Fruit fly (Drosophila melanogaster): Measurements from ENCODE around the gene CG2926.

CG2926 gene

dm6 chr3R:5587863-5588519 is at the start of gene CG2926 (continued):
- no peak for TF ChIP-seq CG13894 (tag; optimal IDR thresholded peaks at IDR 0.05)
- no peak for TF ChIP-seq CG11560 (tag; IDR thresholded peaks at IDR 0.05)
- peak; percentile 84 for TF ChIP-seq HLH4C (GFP tag; IDR thresholded peaks at IDR 0.05; ENCODE audit: partially characterized antibody)
- peak; percentile 21 for TF ChIP-seq Side (GFP tag; optimal IDR thresholded peaks at IDR 0.05)
- no peak for TF ChIP-seq Hey (tag; optimal IDR thresholded peaks at IDR 0.05)
- TF ChIP-seq CG11085 (GFP tag; IDR thresholded peaks at IDR 0.05), result peak; percentile 30; the same call in 1 of the 2 replicates
- no peak for TF ChIP-seq z (GFP tag; IDR thresholded peaks at IDR 0.05)
- peak; percentile 40 for TF ChIP-seq CG33213 (GFP tag; optimal IDR thresholded peaks at IDR 0.05)
- TF ChIP-seq ase (GFP tag; IDR thresholded peaks at IDR 0.05), result 0 out of 3 replicates have a peak, but pooled peaks have one; percentile 41
- peak; percentile 54 for TF ChIP-seq CG6254 (GFP tag; optimal IDR thresholded peaks at IDR 0.05)
- TF ChIP-seq CG17359 (tag; optimal IDR thresholded peaks at IDR 0.05), result no peak
- TF ChIP-seq Vsx1 (GFP tag; optimal IDR thresholded peaks at IDR 0.05), result no peak
- TF ChIP-seq knrl (GFP tag; IDR thresholded peaks at IDR 0.05; ENCODE audit: partially characterized antibody), result peak; percentile 89
- TF ChIP-seq az2 (GFP tag; optimal IDR thresholded peaks at IDR 0.05), result no peak
- no peak for TF ChIP-seq grn (GFP tag; optimal IDR thresholded peaks at IDR 0.05)
- no peak for TF ChIP-seq Lhr (GFP tag; optimal IDR thresholded peaks at IDR 0.05)
- peak; percentile 86 for TF ChIP-seq YL-1 (GFP tag; optimal IDR thresholded peaks at IDR 0.05)
- no peak for TF ChIP-seq CG10321 (GFP tag; IDR thresholded peaks at IDR 0.05)
- no peak for TF ChIP-seq CG15011 (GFP tag; optimal IDR thresholded peaks at IDR 0.05)
- no peak for TF ChIP-seq Trl (optimal IDR thresholded peaks at IDR 0.05)
- TF ChIP-seq Trl (GFP tag; optimal IDR thresholded peaks at IDR 0.05), result peak; percentile 48
- TF ChIP-seq MESR4 (GFP tag; optimal IDR thresholded peaks at IDR 0.05), result peak; percentile 94
- no peak for TF ChIP-seq CG5180 (GFP tag; optimal IDR thresholded peaks at IDR 0.05)
- peak; percentile 26; the same call in 1 of the 2 replicates for TF ChIP-seq CG11247 (GFP tag; IDR thresholded peaks at IDR 0.05)
- TF ChIP-seq toy (GFP tag; IDR thresholded peaks at IDR 0.05), result no peak
- TF ChIP-seq esg (GFP tag; conservative IDR thresholded peaks at IDR 0.05), result no peak
- no peak for TF ChIP-seq CG7357 (GFP tag; IDR thresholded peaks at IDR 0.05)
- TF ChIP-seq B-H1 (GFP tag; IDR thresholded peaks at IDR 0.05), result no peak
- TF ChIP-seq inv (GFP tag; IDR thresholded peaks at IDR 0.05; ENCODE audit: partially characterized antibody), result peak; percentile 84
- peak in 1 of 2 experiments; percentile 51 for TF ChIP-seq chif (GFP tag; optimal IDR thresholded peaks at IDR 0.05)
- TF ChIP-seq Optix (GFP tag; IDR thresholded peaks at IDR 0.05), result 0 out of 3 replicates have a peak, but pooled peaks have one; percentile 20
- no peak for TF ChIP-seq wek (GFP tag; optimal IDR thresholded peaks at IDR 0.05)
- no peak for TF ChIP-seq Hr3 (GFP tag; optimal IDR thresholded peaks at IDR 0.05)
- no peak for TF ChIP-seq fd102C (GFP tag; optimal IDR thresholded peaks at IDR 0.05)
- no peak for TF ChIP-seq CG8478 (optimal IDR thresholded peaks at IDR 0.05)
- TF ChIP-seq Atf-2 (GFP tag; optimal IDR thresholded peaks at IDR 0.05), result peak; percentile 19
- no peak for TF ChIP-seq danr (GFP tag; IDR thresholded peaks at IDR 0.05)
- peak; percentile 65 for TF ChIP-seq CG3995 (GFP tag; optimal IDR thresholded peaks at IDR 0.05)
- TF ChIP-seq CG2129 (GFP tag; IDR thresholded peaks at IDR 0.05; ENCODE audit: partially characterized antibody), result peak; percentile 68
- TF ChIP-seq CG3407 (GFP tag; optimal IDR thresholded peaks at IDR 0.05), result no peak
- no peak for TF ChIP-seq sim (GFP tag; IDR thresholded peaks at IDR 0.05)
- TF ChIP-seq CG14050 (GFP tag; IDR thresholded peaks at IDR 0.05), result no peak
- no peak for TF ChIP-seq CG8924 (tag; optimal IDR thresholded peaks at IDR 0.05)
- TF ChIP-seq dan (GFP tag; IDR thresholded peaks at IDR 0.05), result no peak
- no peak for TF ChIP-seq TFAM (GFP tag; optimal IDR thresholded peaks at IDR 0.05)
- peak; percentile 44 for TF ChIP-seq CG9609 (GFP tag; optimal IDR thresholded peaks at IDR 0.05)
- TF ChIP-seq HLHmδ (GFP tag; optimal IDR thresholded peaks at IDR 0.05), result no peak
- TF ChIP-seq CG11456 (GFP tag; IDR thresholded peaks at IDR 0.05), result peak; percentile 58; the same call in 2 of the 3 replicates
- TF ChIP-seq CG15696 (tag; optimal IDR thresholded peaks at IDR 0.05), result no peak
- TF ChIP-seq CG4424 (GFP tag; optimal IDR thresholded peaks at IDR 0.05), result no peak
- TF ChIP-seq Tbp (GFP tag; optimal IDR thresholded peaks at IDR 0.05), result no peak
